Fruit fly (Drosophila melanogaster): ENCODE results near the gene TfIIB.

dm6 chr2L:10396877-10397587 is 34.1 kb upstream of the TfIIB start:
- TF ChIP-seq CG16779 (tag; optimal IDR thresholded peaks at IDR 0.05) (no peak), CG8632 (GFP tag; optimal IDR thresholded peaks at IDR 0.05) (no peak), CG11902 (GFP tag; optimal IDR thresholded peaks at IDR 0.05) (no peak), Eip78C (GFP tag) (peak; percentile 46), CG6854 (GFP tag; optimal IDR thresholded peaks at IDR 0.05) (no peak), Ets21C (GFP tag; optimal IDR thresholded peaks at IDR 0.05) (no peak), cyc (GFP tag; optimal IDR thresholded peaks at IDR 0.05) (no peak), CG6276 (GFP tag; optimal IDR thresholded peaks at IDR 0.05) (no peak), Sox14 (GFP tag; optimal IDR thresholded peaks at IDR 0.05) (no peak), vri (GFP tag; optimal IDR thresholded peaks at IDR 0.05) (peak; percentile 50), CG9139 (GFP tag; optimal IDR thresholded peaks at IDR 0.05) (no peak), Lpt (GFP tag; optimal IDR thresholded peaks at IDR 0.05) (no peak), CG8119 (GFP tag; IDR thresholded peaks at IDR 0.05) (no peak)

Data from whole organism, prepupa.